Worm (Caenorhabditis elegans): ENCODE results near the gene try-5.
"Not testable (repeated sequence)": the region's sequence is repeated elsewhere in the genome, so short reads cannot be mapped to it uniquely, and the experiment has no call there.

try-5 gene

ce11 chrV:9375378-9375777, 28.5 kb downstream of the try-5 start, which contains the start of gene E02C12.9:
Gene E02C12.9, minus strand, starts transcription at chrV:9375478.
- TF ChIP-seq ceh-9 (tag; optimal IDR thresholded peaks at IDR 0.05) = no peak
- TF ChIP-seq unc-3 (GFP tag; conservative IDR thresholded peaks at IDR 0.05) = no peak
- TF ChIP-seq unc-3 (tag; optimal IDR thresholded peaks at IDR 0.05) = no peak
- no peak for TF ChIP-seq pros-1 (tag; optimal IDR thresholded peaks at IDR 0.05)
- no peak for TF ChIP-seq hlh-8 (tag; optimal IDR thresholded peaks at IDR 0.05)
- no peak for TF ChIP-seq F13H6.1 (tag; optimal IDR thresholded peaks at IDR 0.05)
- TF ChIP-seq ahr-1 (tag; optimal IDR thresholded peaks at IDR 0.05) = no peak
- no peak for TF ChIP-seq ceh-18 (tag; optimal IDR thresholded peaks at IDR 0.05)
- TF ChIP-seq nhr-232 (tag; optimal IDR thresholded peaks at IDR 0.05) = no peak

ce11 chrV:9376417-9376816, 29.6 kb downstream of the try-5 start, which contains the start of gene E02C12.19:
Gene E02C12.19, minus strand, starts transcription at chrV:9376517.
- TF ChIP-seq pha-2 (tag; optimal IDR thresholded peaks at IDR 0.05) = no peak
- TF ChIP-seq lin-11 (tag; optimal IDR thresholded peaks at IDR 0.05) = no peak
- TF ChIP-seq hlh-6 (tag; optimal IDR thresholded peaks at IDR 0.05) = no peak
- no peak for TF ChIP-seq ceh-30 (tag; optimal IDR thresholded peaks at IDR 0.05)
- TF ChIP-seq nfya-1 (tag; optimal IDR thresholded peaks at IDR 0.05) = no peak
- no peak for TF ChIP-seq ama-1 (optimal IDR thresholded peaks at IDR 0.05)
- TF ChIP-seq hlh-8 (tag; optimal IDR thresholded peaks at IDR 0.05) = no peak
- TF ChIP-seq nhr-232 (tag; optimal IDR thresholded peaks at IDR 0.05) = no peak
- TF ChIP-seq fax-1 (tag; optimal IDR thresholded peaks at IDR 0.05) = no peak
- no peak for TF ChIP-seq fkh-10 (GFP tag; optimal IDR thresholded peaks at IDR 0.05)
- TF ChIP-seq npax-4 (tag; optimal IDR thresholded peaks at IDR 0.05) = no peak
- no peak for TF ChIP-seq rnt-1 (tag; optimal IDR thresholded peaks at IDR 0.05)
- TF ChIP-seq ceh-6 (GFP tag; optimal IDR thresholded peaks at IDR 0.05) = no peak
- TF ChIP-seq F13H6.1 (tag; optimal IDR thresholded peaks at IDR 0.05) = no peak
- TF ChIP-seq ceh-24 (tag; optimal IDR thresholded peaks at IDR 0.05) = no peak
- no peak for TF ChIP-seq ahr-1 (tag; optimal IDR thresholded peaks at IDR 0.05)
- TF ChIP-seq K09A11.1 (tag; optimal IDR thresholded peaks at IDR 0.05; ENCODE audit: insufficient read depth) = no peak
- TF ChIP-seq ceh-19 (GFP tag; optimal IDR thresholded peaks at IDR 0.05) = no peak

ce11 chrV:9378335-9378734, 31.5 kb downstream of the try-5 start, which contains the start of gene E02C12.10:
Gene E02C12.10, minus strand, starts transcription at chrV:9378409.
- no peak for TF ChIP-seq T23F11.4 (GFP tag; optimal IDR thresholded peaks at IDR 0.05)
- no peak for TF ChIP-seq hlh-8 (tag; optimal IDR thresholded peaks at IDR 0.05)
- no peak for TF ChIP-seq ztf-16 (tag; optimal IDR thresholded peaks at IDR 0.05)
- TF ChIP-seq C38D4.7 (GFP tag; optimal IDR thresholded peaks at IDR 0.05) = no peak
- no peak for TF ChIP-seq tbx-2 (tag; optimal IDR thresholded peaks at IDR 0.05)
- no peak for TF ChIP-seq pqm-1 (tag; optimal IDR thresholded peaks at IDR 0.05)

ce11 chrV:9379808-9380207, 33.0 kb downstream of the try-5 start, which contains the start of gene E02C12.11:
Gene E02C12.11, minus strand, starts transcription at chrV:9379908.
- TF ChIP-seq ceh-14 (tag; optimal IDR thresholded peaks at IDR 0.05); K09A11.1 (tag; optimal IDR thresholded peaks at IDR 0.05; ENCODE audit: insufficient read depth); pat-9 (tag; optimal IDR thresholded peaks at IDR 0.05): not testable (repeated sequence)

- TF ChIP-seq ceh-45 (GFP tag; IDR thresholded peaks at IDR 0.05) = no peak
- no peak for TF ChIP-seq fax-1 (tag; optimal IDR thresholded peaks at IDR 0.05)
- TF ChIP-seq mec-3 (tag; optimal IDR thresholded peaks at IDR 0.05; ENCODE audit: borderline replicate concordance) = no peak
- no peak for TF ChIP-seq pax-1 (tag; optimal IDR thresholded peaks at IDR 0.05)
- TF ChIP-seq unc-3 (GFP tag; conservative IDR thresholded peaks at IDR 0.05) = no peak
- no peak for TF ChIP-seq unc-3 (tag; optimal IDR thresholded peaks at IDR 0.05)
- TF ChIP-seq ceh-14 (tag; optimal IDR thresholded peaks at IDR 0.05) = no peak
- no peak for TF ChIP-seq ets-4 (tag; optimal IDR thresholded peaks at IDR 0.05)
- TF ChIP-seq madf-2 (tag; optimal IDR thresholded peaks at IDR 0.05) = no peak
- no peak for TF ChIP-seq K09A11.1 (tag; optimal IDR thresholded peaks at IDR 0.05; ENCODE audit: insufficient read depth)
- no peak for TF ChIP-seq pag-3 (tag; optimal IDR thresholded peaks at IDR 0.05; ENCODE audit: borderline replicate concordance)
- TF ChIP-seq odd-2 (tag; optimal IDR thresholded peaks at IDR 0.05) = no peak
- TF ChIP-seq pros-1 (tag; optimal IDR thresholded peaks at IDR 0.05) = no peak
- TF ChIP-seq ceh-30 (tag; optimal IDR thresholded peaks at IDR 0.05) = no peak
- no peak for TF ChIP-seq fkh-10 (GFP tag; optimal IDR thresholded peaks at IDR 0.05)
- no peak for TF ChIP-seq ama-1 (optimal IDR thresholded peaks at IDR 0.05)
Measured at ce11 chrV:9381846-9382363, 35.1 kb downstream of the try-5 start, which contains the start of gene E02C12.12. Gene E02C12.12, minus strand, starts transcription at chrV:9382313.

All from whole organism, late embryonic.